Worm (Caenorhabditis elegans): ENCODE data around the gene iscu-1.

The iscu-1 gene

DNA sequence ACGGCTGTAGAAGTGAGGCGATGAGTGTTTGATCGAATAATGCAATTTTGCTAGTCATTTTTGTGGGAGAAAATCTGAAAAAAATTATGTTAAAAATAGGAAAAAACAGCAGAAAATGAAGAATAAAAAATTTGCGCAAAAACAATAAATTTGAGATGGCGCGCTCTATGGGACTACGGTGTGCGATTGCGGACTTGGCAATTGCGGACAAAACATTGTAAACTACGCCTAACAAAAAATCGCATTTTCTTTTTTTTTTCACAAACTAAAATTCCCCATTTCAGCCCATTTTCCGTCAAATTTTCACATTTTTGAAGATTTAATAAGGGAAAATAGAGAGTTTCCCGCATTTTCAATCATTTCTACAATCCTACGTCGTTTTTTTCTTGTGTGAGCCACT, 4.9 kb downstream of the iscu-1 start, which contains the start of the genes sas-6 and Y45F10D.7:
TSS of gene sas-6 (minus strand) at position 80 of the 400 bp plus-strand sequence.
TSS of gene Y45F10D.7 (plus strand) at position 256 of the 400 bp plus-strand sequence.
- TF ChIP-seq unc-62 (GFP tag; optimal IDR thresholded peaks at IDR 0.05): no peak

DNA sequence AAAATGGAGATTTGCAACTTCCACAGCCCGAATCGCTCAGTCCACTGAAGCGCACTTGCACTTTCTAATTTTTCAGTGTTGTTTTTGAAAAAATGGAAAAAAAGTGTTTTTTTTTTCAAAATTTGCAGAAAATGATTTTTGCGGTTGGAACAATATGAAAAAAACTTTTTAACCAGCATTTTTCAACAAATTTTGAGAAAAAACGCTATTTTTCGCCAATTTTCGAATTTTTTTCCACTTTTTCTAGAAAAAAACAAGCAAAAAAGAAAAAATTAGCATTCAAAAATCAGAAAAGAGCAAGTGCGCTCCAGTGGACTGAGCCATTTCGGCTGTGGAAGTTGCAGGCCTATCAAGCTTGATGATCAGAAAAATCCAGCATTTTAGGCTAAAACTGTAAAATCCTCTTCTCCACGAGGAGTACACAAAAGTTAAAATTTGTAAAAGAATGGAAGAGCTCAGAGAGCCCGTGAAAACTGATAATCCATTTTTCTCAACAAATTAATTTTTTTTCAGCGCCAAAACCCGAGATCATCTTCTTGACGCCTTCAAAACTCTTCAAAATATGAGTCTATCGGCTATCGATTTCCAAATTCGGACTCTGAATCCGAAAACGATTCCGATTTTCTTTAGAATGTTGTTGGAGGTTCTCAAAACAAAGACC, 11.6 kb downstream of the iscu-1 start:
- TF ChIP-seq unc-62 (GFP tag; optimal IDR thresholded peaks at IDR 0.05): no peak

DNA sequence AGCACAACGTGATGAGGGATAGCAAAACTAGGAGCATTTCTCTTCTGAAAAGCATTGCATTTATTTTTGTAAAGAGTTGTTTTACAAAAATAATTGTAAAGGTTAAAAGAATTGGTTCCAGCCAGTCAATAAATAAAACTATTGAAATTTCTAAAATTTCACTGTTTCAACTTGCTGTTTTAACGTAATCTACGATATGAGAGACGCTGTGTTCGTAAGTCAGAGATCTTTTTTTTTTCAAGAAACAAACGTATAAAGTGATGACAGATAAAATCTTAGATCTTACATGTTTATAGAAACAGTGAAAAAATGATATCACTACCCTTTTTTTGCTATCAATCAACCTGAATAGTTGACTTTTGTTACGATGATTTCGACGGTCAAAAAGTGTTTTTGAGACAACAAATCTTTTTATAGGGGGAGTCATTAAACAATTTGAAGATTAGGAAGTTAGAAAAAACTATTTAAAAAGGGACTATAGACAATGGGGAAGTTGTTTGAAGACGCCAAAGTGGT, 14.2 kb downstream of the iscu-1 start, which contains the start of gene Y45F10D.6:
TSS of gene Y45F10D.6 (minus strand) at position 51 of the 516 bp plus-strand sequence.
- no peak for TF ChIP-seq unc-62 (GFP tag; optimal IDR thresholded peaks at IDR 0.05)

ce11 chrIV:13807724-13808123, 24.0 kb downstream of the iscu-1 start, which contains the start of gene Y45F10D.14:
Gene Y45F10D.14, minus strand, starts transcription at chrIV:13807824.
- no peak for TF ChIP-seq unc-62 (GFP tag; optimal IDR thresholded peaks at IDR 0.05)

DNA sequence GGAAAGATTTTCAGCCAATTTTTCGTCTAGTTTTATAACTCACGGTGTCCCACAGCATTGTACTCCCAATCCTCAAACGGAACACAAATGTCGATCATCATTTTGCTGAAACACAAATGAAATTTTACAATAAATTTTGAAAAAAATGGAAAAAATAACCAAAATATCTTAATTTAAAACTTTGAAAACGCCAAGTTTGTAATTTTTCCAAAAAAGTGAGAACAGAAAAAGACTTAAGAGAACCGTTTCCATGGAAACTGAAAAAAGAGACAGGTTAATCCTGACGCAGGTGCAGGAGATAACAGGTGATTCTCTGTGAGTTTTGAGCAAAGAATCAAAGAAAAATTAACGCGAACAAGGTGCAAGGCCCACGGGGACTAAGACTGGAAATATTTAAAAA, 37.1 kb downstream of the iscu-1 start, which contains the start of gene Y45F10D.15:
TSS of gene Y45F10D.15 (minus strand) at position 101 of the 400 bp plus-strand sequence.
- no peak for TF ChIP-seq unc-62 (GFP tag; optimal IDR thresholded peaks at IDR 0.05)

DNA sequence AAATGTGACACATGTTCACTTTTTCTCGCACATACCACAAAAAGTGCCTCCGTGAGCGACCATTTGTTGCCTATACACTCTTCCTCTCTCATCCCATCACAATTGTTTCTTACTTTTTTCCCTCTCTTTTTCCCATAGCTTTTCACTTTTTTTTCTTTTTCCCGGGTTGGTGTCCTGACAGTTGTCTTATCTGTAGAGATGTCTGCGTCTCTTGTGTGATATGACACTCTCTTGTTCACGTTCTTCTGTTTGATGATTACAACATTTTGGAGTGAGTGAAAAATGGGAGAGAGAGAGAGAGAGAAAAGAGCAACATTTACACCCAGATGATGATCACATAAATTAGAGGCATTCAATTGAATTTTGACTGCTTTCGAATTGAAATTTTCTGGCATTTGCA, 42.6 kb downstream of the iscu-1 start:
- no peak for TF ChIP-seq unc-62 (GFP tag; optimal IDR thresholded peaks at IDR 0.05)

DNA sequence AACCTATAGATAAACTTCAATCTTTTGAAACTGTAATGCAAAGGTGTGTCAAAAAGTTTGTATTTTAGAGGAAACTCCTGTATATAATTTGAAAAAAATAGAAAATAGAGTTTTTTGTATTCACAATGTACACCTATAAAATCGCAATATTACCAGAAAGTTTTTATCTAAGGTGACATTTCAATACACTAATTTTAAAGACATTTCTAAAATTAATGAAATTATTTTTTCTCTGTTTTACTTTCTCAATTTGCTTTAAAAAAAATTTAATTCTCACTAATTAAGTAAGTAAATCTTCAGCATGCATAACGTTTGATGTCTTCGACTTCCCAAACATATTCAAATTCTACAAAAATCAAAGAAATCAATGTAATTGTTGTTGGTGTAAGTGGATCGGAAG, 43.8 kb downstream of the iscu-1 start, which contains the start of gene rga-5:
TSS of gene rga-5 (plus strand) at position 301 of the 400 bp plus-strand sequence.
- TF ChIP-seq unc-62 (GFP tag; optimal IDR thresholded peaks at IDR 0.05): no peak
